Worm (Caenorhabditis elegans) whole organism, L4/young adult: ENCODE measurements around the gene nth-1.
A peak's percentile ranks its signal among the peaks of the same experiment; 100 is the strongest.

ENCODE experiments used
- W03F9.2 ChIP-seq: fragments of 150-350 bp; optimal IDR thresholded peaks from 2 replicates; lab custom pipeline; 2014; ENCODE audit warnings: missing biosample characterization, missing genetic modification characterization
- dao-5 ChIP-seq: sonication (generic microtip); optimal IDR thresholded peaks from 2 replicates; lab custom pipeline; 2016; ENCODE audit warnings: missing genotype, missing genetic modification characterization, moderate library complexity, missing compliant biosample characterization
- him-1 ChIP-seq: sonication (generic microtip); optimal IDR thresholded peaks from 2 replicates; lab custom pipeline; 2016; ENCODE audit warnings: missing genotype, missing genetic modification reagents, missing genetic modification characterization, missing compliant biosample characterization

DNA sequence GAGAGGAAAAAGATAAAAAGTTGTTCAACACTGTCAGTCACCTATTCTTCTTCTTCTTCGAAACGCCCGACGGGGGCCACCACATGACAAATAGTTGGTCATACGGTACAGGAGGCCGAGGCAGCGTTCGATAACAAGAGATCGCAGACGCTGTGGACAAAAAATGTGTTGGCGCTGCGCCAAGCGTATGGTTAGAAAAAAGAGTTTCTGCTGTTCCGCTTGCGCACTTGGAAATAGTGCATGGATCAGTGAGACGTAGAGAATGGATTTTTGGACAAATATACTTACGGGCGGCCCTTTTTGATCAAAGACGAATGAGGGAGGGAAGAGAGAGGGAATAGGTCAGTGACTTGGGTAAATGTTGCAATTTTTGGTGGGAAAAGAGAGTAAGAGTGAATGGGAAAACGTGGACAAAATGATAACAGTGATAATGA is 9.3 kb downstream of the nth-1 start:
- peak; percentile 50 for TF ChIP-seq W03F9.2 (tag; lab: Kevin White, UChicago)
- no peak for TF ChIP-seq dao-5
- no peak for TF ChIP-seq him-1
